Worm (Caenorhabditis elegans) whole organism, mixed stage, embryonic: Measurements from ENCODE around the gene ceh-92.

ENCODE experiments used
- bed-3 ChIP-seq: fragments of 200-800 bp; sonication (Bioruptor generic); optimal IDR thresholded peaks from 3 replicates; lab custom pipeline; 2018; ENCODE audit warnings: mild to moderate bottlenecking, missing genetic modification characterization, moderate library complexity, missing compliant biosample characterization
- ceh-83 ChIP-seq: fragments of 200-800 bp; sonication (Bioruptor generic); optimal IDR thresholded peaks from 2 replicates; lab custom pipeline; 2018; ENCODE audit warnings: mild to moderate bottlenecking, missing genetic modification characterization, missing compliant biosample characterization
- lin-13 ChIP-seq: fragments of 150-350 bp; optimal IDR thresholded peaks from 2 replicates; lab custom pipeline; 2014; ENCODE audit warnings: missing biosample characterization, missing genetic modification characterization
- lin-32 ChIP-seq: fragments of 200-800 bp; sonication (Bioruptor generic); optimal IDR thresholded peaks from 2 replicates; lab custom pipeline; 2018; ENCODE audit warnings: mild to moderate bottlenecking, missing genetic modification characterization, missing compliant biosample characterization
- pha-4 ChIP-seq: fragments of 150-350 bp; optimal IDR thresholded peaks from 2 replicates; lab custom pipeline; 2018; ENCODE audit warnings: missing biosample characterization, missing genetic modification reagents, missing genetic modification characterization
- snpc-4 ChIP-seq: fragments of 150-350 bp; optimal IDR thresholded peaks from 2 replicates; lab custom pipeline; 2014; ENCODE audit warnings: missing biosample characterization, missing genetic modification characterization
- tbx-8 ChIP-seq: fragments of 200-800 bp; sonication (Bioruptor generic); optimal IDR thresholded peaks from 2 replicates; lab custom pipeline; 2018; ENCODE audit warnings: mild to moderate bottlenecking, missing genetic modification characterization, moderate library complexity, missing compliant biosample characterization
- unc-120 ChIP-seq: sonication (generic microtip); optimal IDR thresholded peaks from 2 replicates; lab custom pipeline; 2017; ENCODE audit warnings: missing genetic modification characterization, missing compliant biosample characterization; ENCODE audit not compliant: poor library complexity, severe bottlenecking
- unc-62 ChIP-seq: fragments of 150-350 bp; optimal IDR thresholded peaks from 2 replicates; lab custom pipeline; 2014; ENCODE audit warnings: missing biosample characterization, missing genetic modification reagents, missing genetic modification characterization
- ztf-11 ChIP-seq: fragments of 150-350 bp; optimal IDR thresholded peaks from 2 replicates; lab custom pipeline; 2014; ENCODE audit warnings: missing biosample characterization, missing genetic modification characterization

ceh-92 gene

DNA sequence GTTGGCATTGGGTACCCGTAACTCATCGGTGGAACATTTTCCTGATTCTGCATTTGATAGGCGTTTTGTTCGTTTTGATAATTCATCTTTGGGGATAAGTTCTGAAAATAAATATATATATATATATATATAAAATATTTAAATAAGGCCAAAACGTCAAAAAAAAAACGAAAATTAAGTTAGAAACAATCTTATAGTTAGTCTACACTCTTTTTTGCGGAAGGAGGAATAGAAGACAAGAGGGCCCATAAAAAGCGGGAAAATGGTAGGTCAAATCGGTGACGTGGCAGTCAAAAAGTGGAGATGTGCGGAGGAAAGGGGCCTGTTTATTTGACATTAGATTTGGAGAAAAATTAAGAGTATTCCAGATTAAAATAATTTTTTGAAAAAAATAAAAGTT is 55.3 kb downstream of the ceh-92 start, which contains the start of gene tbx-33:
Gene tbx-33, minus strand, starts transcription at position 101 of the 400 bp plus-strand sequence.
- TF ChIP-seq snpc-4 (no peak), lin-13 (no peak), bed-3 (GFP tag; lab: Kevin White, UChicago) (no peak), pha-4 (no peak), lin-32 (GFP tag; lab: Kevin White, UChicago) (no peak), unc-62 (GFP tag; lab: Kevin White, UChicago) (no peak), ceh-83 (GFP tag; lab: Kevin White, UChicago) (no peak), tbx-8 (GFP tag; lab: Kevin White, UChicago) (no peak), ztf-11 (tag; lab: Kevin White, UChicago) (no peak), unc-120 (tag; lab: Kevin White, UChicago) (no peak)
